Worm (Caenorhabditis elegans): ENCODE measurements around the gene ZK381.2.

DNA sequence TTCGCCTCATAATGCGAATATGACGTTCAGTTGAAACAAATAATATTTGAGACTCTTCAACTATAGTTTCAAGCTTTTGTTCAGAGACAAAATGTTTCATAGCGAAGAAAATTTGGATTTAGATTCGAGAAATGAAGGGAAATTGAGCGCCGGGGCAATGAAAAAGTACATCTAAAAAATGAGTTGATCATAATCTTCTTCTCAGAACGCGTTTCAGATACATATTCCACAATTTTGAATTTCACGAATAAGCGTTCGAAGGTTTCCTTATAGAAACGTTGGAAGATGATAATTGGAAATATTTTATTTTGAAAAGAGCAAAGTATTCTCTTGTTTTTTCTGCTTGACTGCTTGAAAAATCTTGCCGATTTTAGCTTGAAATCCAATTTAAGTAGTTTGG lies 5.0 kb downstream of the ZK381.2 start, which contains the start of gene ZK381.8:
- no peak for TF ChIP-seq daf-12 (tag; optimal IDR thresholded peaks at IDR 0.05)
- TF ChIP-seq sea-2 (GFP tag; optimal IDR thresholded peaks at IDR 0.05), result no peak
- TF ChIP-seq aly-2 (tag; optimal IDR thresholded peaks at IDR 0.05), result no peak
- TF ChIP-seq lin-39 (tag; optimal IDR thresholded peaks at IDR 0.05), result no peak
- TF ChIP-seq nhr-11 (tag; optimal IDR thresholded peaks at IDR 0.05), result no peak
- no peak for TF ChIP-seq elt-2 (tag; optimal IDR thresholded peaks at IDR 0.05)
- no peak for TF ChIP-seq ztf-11 (tag; optimal IDR thresholded peaks at IDR 0.05)
- no peak for TF ChIP-seq nfya-1 (tag; optimal IDR thresholded peaks at IDR 0.05; ENCODE audit: insufficient read depth)
- no peak for TF ChIP-seq elt-3 (tag; optimal IDR thresholded peaks at IDR 0.05)
- TF ChIP-seq ama-1 (optimal IDR thresholded peaks at IDR 0.05), result no peak
- no peak for TF ChIP-seq fkh-10 (GFP tag; optimal IDR thresholded peaks at IDR 0.05)

Data from whole organism, L3 larva.